Worm (Caenorhabditis elegans): ENCODE data around the gene irld-15.

irld-15 gene

DNA sequence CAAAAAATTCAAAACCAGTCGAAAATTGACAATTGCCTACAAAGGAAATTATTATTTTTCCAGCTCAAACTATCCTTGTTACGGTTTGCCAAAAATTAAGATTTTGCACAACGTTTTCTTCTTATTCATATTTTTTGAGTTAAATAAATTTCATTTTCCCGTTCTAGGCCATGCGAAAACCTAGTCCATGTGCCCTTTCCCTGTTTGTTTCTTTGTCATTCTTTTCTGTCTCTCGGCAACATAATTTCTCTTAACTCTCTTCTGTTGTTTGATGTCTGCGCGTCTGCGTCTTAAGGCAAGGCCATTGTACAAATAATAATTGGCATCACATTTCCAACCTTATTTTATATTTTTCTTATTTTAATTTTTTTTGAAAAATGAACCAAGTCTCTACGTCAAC lies 22.2 kb downstream of the irld-15 start, which contains the start of gene nhr-228 (continued):
- peak in 2 of 3 experiments; percentile 9 to 56 for TF ChIP-seq dpl-1 (GFP tag; optimal IDR thresholded peaks at IDR 0.05)
- peak; percentile 35 for TF ChIP-seq fkh-8 (tag; optimal IDR thresholded peaks at IDR 0.05)
- TF ChIP-seq irx-1 (tag; optimal IDR thresholded peaks at IDR 0.05) = peak; percentile 30
- TF ChIP-seq lin-39 (tag; optimal IDR thresholded peaks at IDR 0.05) = no peak
- peak; percentile 29 to 73 for TF ChIP-seq lsy-2 (tag; optimal IDR thresholded peaks at IDR 0.05)
- TF ChIP-seq ztf-4 (tag; optimal IDR thresholded peaks at IDR 0.05) = no peak
- TF ChIP-seq skn-1 (tag; optimal IDR thresholded peaks at IDR 0.05) = peak; percentile 89
- TF ChIP-seq Y116A8C.19 (tag; optimal IDR thresholded peaks at IDR 0.05; ENCODE audit: borderline replicate concordance) = no peak
- TF ChIP-seq xbp-1 (tag; optimal IDR thresholded peaks at IDR 0.05) = peak; percentile 1
- TF ChIP-seq nhr-47 (tag; optimal IDR thresholded peaks at IDR 0.05) = peak; percentile 43
- TF ChIP-seq ceh-82 (tag; optimal IDR thresholded peaks at IDR 0.05) = peak in 1 of 3 experiments; percentile 50
- TF ChIP-seq lir-3 (tag; optimal IDR thresholded peaks at IDR 0.05; ENCODE audit: poor library complexity) = no peak
- peak; percentile 46 for TF ChIP-seq rnt-1 (tag; optimal IDR thresholded peaks at IDR 0.05)
- TF ChIP-seq nhr-19 (GFP tag; conservative IDR thresholded peaks at IDR 0.05) = no peak
- peak; percentile 63 for TF ChIP-seq nhr-71 (tag; optimal IDR thresholded peaks at IDR 0.05)
- no peak for TF ChIP-seq nhr-11 (tag; optimal IDR thresholded peaks at IDR 0.05)

DNA sequence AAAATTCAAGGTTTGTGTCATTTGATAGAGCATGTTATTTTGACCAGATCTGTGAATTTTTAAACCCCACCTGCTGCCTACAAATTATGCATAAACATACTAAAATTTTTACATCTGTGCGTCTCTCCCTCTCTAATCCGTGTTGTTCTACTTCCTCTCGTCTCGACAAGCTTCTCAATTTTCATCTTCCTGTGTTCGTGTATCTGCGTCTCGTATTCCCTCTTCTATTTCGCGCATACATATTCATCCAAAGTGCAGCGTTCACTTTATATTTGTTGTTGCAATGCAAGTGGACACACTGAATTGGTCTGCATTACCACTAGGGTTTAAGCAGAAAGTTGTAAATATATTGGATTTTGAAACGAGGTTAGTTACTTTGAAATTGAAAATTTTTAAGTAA lies 25.1 kb downstream of the irld-15 start, which contains the start of gene fbxa-137:
TSS of gene fbxa-137 (plus strand) at position 274 of the 400 bp plus-strand sequence.
- TF ChIP-seq efl-3 (GFP tag; optimal IDR thresholded peaks at IDR 0.05) (no peak), lin-14 (GFP tag; optimal IDR thresholded peaks at IDR 0.05) (peak; percentile 14)

DNA sequence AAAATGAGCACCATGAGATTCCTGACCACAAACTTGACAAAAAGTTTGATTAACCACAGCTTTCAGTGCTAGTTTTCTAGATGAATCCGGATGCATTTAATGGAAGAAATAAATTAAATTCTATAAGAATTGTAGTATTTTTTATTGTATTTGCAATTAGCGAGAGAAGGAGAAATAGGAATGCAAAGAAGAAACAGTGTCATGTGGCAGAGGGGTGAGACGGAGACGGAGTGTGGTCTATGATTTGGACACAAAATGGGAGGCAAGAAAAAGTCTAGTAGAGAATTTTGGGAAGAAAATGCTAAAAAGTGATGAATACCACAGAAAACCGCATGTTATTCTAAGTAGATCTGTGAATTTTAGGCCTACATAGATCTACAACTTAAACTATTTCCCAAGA lies 25.6 kb downstream of the irld-15 start, which contains the start of gene nhr-59:
TSS of gene nhr-59 (minus strand) at position 214 of the 400 bp plus-strand sequence.
- TF ChIP-seq nhr-71 (tag; optimal IDR thresholded peaks at IDR 0.05) (peak; percentile 22), nhr-20 (tag; optimal IDR thresholded peaks at IDR 0.05) (peak; percentile 53), dpl-1 (GFP tag; optimal IDR thresholded peaks at IDR 0.05) (peak in 1 of 3 experiments; percentile 11), efl-1 (optimal IDR thresholded peaks at IDR 0.05) (peak in 1 of 2 experiments; percentile 7), efl-1 (GFP tag; optimal IDR thresholded peaks at IDR 0.05 in 1 of 2) (no peak), mep-1 (tag; optimal IDR thresholded peaks at IDR 0.05) (peak; percentile 0), aha-1 (tag; optimal IDR thresholded peaks at IDR 0.05) (no peak), isw-1 (GFP tag; IDR thresholded peaks at IDR 0.05) (no peak), lin-14 (GFP tag; optimal IDR thresholded peaks at IDR 0.05) (peak; percentile 68), lin-35 (GFP tag; optimal IDR thresholded peaks at IDR 0.05) (peak in 1 of 2 experiments; percentile 56), aly-2 (tag; optimal IDR thresholded peaks at IDR 0.05) (peak; percentile 15), nhr-28 (tag; optimal IDR thresholded peaks at IDR 0.05) (no peak), zag-1 (tag; optimal IDR thresholded peaks at IDR 0.05) (no peak)

DNA sequence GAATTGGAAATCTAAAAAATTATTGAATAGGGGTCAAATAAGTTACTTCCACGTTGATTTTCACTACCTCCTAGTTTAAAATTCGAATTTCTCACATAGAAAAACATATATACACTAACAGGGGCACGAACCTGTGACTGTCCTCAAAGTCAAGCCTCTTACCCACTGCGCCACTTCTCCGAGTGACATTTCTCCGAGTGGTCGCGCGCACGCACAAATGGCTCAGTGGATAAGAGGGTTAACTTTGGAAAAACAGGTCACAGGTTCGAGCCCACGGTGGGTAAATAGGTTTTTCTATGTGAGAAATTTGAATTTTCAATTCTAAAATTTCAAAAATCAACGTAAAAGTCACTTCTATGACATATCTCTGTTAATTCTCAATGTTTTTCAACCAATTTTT lies 26.4 kb downstream of the irld-15 start:
- TF ChIP-seq ets-5 (GFP tag; IDR thresholded peaks at IDR 0.05) = no peak
- TF ChIP-seq efl-1 (optimal IDR thresholded peaks at IDR 0.05) = no peak
- peak in 1 of 2 experiments; percentile 81 for TF ChIP-seq efl-1 (GFP tag; optimal IDR thresholded peaks at IDR 0.05 in 1 of 2)
- no peak for TF ChIP-seq Y116A8C.19 (tag; optimal IDR thresholded peaks at IDR 0.05; ENCODE audit: borderline replicate concordance)
- no peak for TF ChIP-seq unc-62 (GFP tag; optimal IDR thresholded peaks at IDR 0.05)
- TF ChIP-seq elt-3 (tag; optimal IDR thresholded peaks at IDR 0.05) = no peak
- TF ChIP-seq sox-4 (tag; optimal IDR thresholded peaks at IDR 0.05) = no peak
- no peak for TF ChIP-seq zip-4 (GFP tag; optimal IDR thresholded peaks at IDR 0.05)
- TF ChIP-seq nhr-20 (tag; optimal IDR thresholded peaks at IDR 0.05) = peak; percentile 13
- no peak for TF ChIP-seq nhr-11 (tag; optimal IDR thresholded peaks at IDR 0.05)
- TF ChIP-seq lir-3 (tag; optimal IDR thresholded peaks at IDR 0.05; ENCODE audit: poor library complexity) = no peak
- TF ChIP-seq egl-27 (tag; optimal IDR thresholded peaks at IDR 0.05) = no peak
- TF ChIP-seq xbp-1 (tag; optimal IDR thresholded peaks at IDR 0.05) = no peak
- peak in 1 of 3 experiments; percentile 21 for TF ChIP-seq ceh-82 (tag; optimal IDR thresholded peaks at IDR 0.05)
- TF ChIP-seq dsc-1 (tag; optimal IDR thresholded peaks at IDR 0.05) = no peak
- no peak for TF ChIP-seq vab-15 (tag; optimal IDR thresholded peaks at IDR 0.05)
- no peak for TF ChIP-seq skn-1 (tag; optimal IDR thresholded peaks at IDR 0.05)
- no peak for TF ChIP-seq zag-1 (tag; optimal IDR thresholded peaks at IDR 0.05)
- TF ChIP-seq unc-98 (GFP tag; IDR thresholded peaks at IDR 0.05) = no peak
- TF ChIP-seq tlp-1 (tag; optimal IDR thresholded peaks at IDR 0.05) = no peak
- no peak for TF ChIP-seq jun-1 (tag; optimal IDR thresholded peaks at IDR 0.05)
- TF ChIP-seq rnt-1 (tag; optimal IDR thresholded peaks at IDR 0.05) = no peak
- TF ChIP-seq unc-30 (tag; optimal IDR thresholded peaks at IDR 0.05) = no peak
- TF ChIP-seq snpc-4 (tag; optimal IDR thresholded peaks at IDR 0.05) = no peak
- TF ChIP-seq nhr-19 (GFP tag; conservative IDR thresholded peaks at IDR 0.05) = no peak
- TF ChIP-seq hlh-4 (tag; optimal IDR thresholded peaks at IDR 0.05) = no peak
- TF ChIP-seq lin-13 (GFP tag; optimal IDR thresholded peaks at IDR 0.05) = peak; percentile 25
- TF ChIP-seq sup-37 (GFP tag; optimal IDR thresholded peaks at IDR 0.05) = no peak
- TF ChIP-seq F16B12.6 (tag; optimal IDR thresholded peaks at IDR 0.05) = no peak
- no peak for TF ChIP-seq egl-13 (tag; optimal IDR thresholded peaks at IDR 0.05)

Data from whole organism, L1 larva.